Worm (Caenorhabditis elegans): Measurements from ENCODE around the gene R07B1.8.
A peak's percentile ranks its signal among the peaks of the same experiment; 100 is the strongest.

DNA sequence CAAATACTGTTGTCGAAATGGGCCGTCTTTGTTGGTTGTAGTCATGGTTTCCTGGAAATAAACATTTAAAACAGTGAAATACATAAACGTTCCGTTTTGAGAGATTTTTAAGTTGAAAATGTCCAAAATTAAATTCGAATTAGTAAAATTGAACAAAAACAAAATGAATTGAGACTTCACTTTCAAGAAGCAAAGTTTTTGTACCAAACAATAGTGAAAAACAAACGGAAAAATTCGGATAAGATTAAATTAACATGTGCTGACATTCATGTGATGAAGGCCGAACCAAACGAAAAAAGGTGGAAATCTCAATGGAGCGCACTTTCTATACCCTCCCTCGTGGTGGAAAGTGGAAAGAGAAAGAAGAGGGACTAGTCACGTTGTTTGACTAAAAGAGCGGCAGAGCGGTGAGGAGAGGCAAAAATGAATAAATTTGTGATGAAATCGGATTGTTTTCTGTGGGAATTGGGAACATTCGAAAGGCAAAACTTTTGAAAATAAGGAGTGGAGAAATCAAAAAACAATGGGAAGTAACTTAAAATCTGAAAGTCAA is 34.4 kb downstream of the R07B1.8 start, which contains the start of gene ipla-2:
- TF ChIP-seq W03F9.2 (tag; optimal IDR thresholded peaks at IDR 0.05) (peak; percentile 72), him-1 (tag; optimal IDR thresholded peaks at IDR 0.05) (no peak)
